Worm (Caenorhabditis elegans) whole organism, L1 larva: ENCODE results near the gene ZK180.7.

Source experiments
- C16A3.4 ChIP-seq: fragments of 150-350 bp; optimal IDR thresholded peaks from 2 replicates; lab custom pipeline; 2014; ENCODE audit warnings: missing biosample characterization, missing genetic modification characterization
- C34B4.2 ChIP-seq: sonication (generic microtip); optimal IDR thresholded peaks from 2 replicates; lab custom pipeline; 2017; ENCODE audit warnings: mild to moderate bottlenecking, missing genetic modification characterization, missing compliant biosample characterization
- F16B12.6 ChIP-seq: fragments of 150-350 bp; optimal IDR thresholded peaks from 2 replicates; lab custom pipeline; 2014; ENCODE audit warnings: missing biosample characterization, missing genetic modification characterization
- Y116A8C.19 ChIP-seq: sonication (generic microtip); optimal IDR thresholded peaks from 2 replicates; lab custom pipeline; 2016; ENCODE audit warnings: missing compliant biosample characterization, missing genetic modification characterization, borderline replicate concordance
- aly-2 ChIP-seq: fragments of 150-350 bp; optimal IDR thresholded peaks from 2 replicates; lab custom pipeline; 2014; ENCODE audit warnings: missing biosample characterization, missing genetic modification characterization
- blmp-1 ChIP-seq: fragments of 150-350 bp; optimal IDR thresholded peaks from 2 replicates; lab custom pipeline; 2014; ENCODE audit warnings: missing biosample characterization, missing genetic modification characterization
- ceh-8 ChIP-seq: fragments of 200-800 bp; sonication (Bioruptor generic); optimal IDR thresholded peaks from 2 replicates; lab custom pipeline; 2018; ENCODE audit warnings: mild to moderate bottlenecking, missing genetic modification characterization, moderate library complexity, missing compliant biosample characterization
- dpl-1 ChIP-seq, 3 experiments: fragments of 150-350 bp in 2 of 3; sonication (generic microtip) in 1 of 3; optimal IDR thresholded peaks; 2 replicates each; lab custom pipeline; 2014 to 2017; ENCODE audit warnings: missing biosample characterization in 3 of 3, missing genetic modification characterization in 3 of 3, missing genetic modification reagents in 3 of 3
- efl-1 ChIP-seq, 4 experiments: fragments of 150-350 bp; optimal IDR thresholded peaks in 3 of 4; peaks in 1 of 4; 1 replicate in 1 of 4; 2 replicates in 3 of 4; lab custom pipeline; 2014; ENCODE audit warnings: missing biosample characterization in 2 of 4, missing genetic modification characterization in 2 of 4, missing genetic modification reagents in 2 of 4
- elt-2 ChIP-seq: sonication (generic microtip); optimal IDR thresholded peaks from 2 replicates; lab custom pipeline; 2016; ENCODE audit warnings: missing genetic modification characterization, mild to moderate bottlenecking, inconsistent platforms, missing compliant biosample characterization, missing genetic modification reagents
- ets-5 ChIP-seq: fragments of 200-800 bp; sonication (Bioruptor generic); IDR thresholded peaks from 2 replicates; pipeline ENCODE4 v1.3.6; 2022; ENCODE audit warnings: missing genetic modification characterization, missing compliant biosample characterization
- fkh-10 ChIP-seq: sonication (generic microtip); optimal IDR thresholded peaks from 2 replicates; lab custom pipeline; 2017; ENCODE audit warnings: missing biosample characterization, missing genetic modification reagents, missing genetic modification characterization
- fkh-8 ChIP-seq: sonication (generic microtip); optimal IDR thresholded peaks from 2 replicates; lab custom pipeline; 2016; ENCODE audit warnings: mild to moderate bottlenecking, missing genetic modification characterization, missing compliant biosample characterization
- fos-1 ChIP-seq: fragments of 150-350 bp; optimal IDR thresholded peaks from 2 replicates; lab custom pipeline; 2014; ENCODE audit warnings: missing biosample characterization, missing genetic modification characterization
- hlh-17 ChIP-seq: fragments of 200-800 bp; sonication (Bioruptor generic); optimal IDR thresholded peaks from 2 replicates; lab custom pipeline; 2018; ENCODE audit warnings: missing genetic modification characterization, mild to moderate bottlenecking, missing compliant biosample characterization, moderate library complexity, borderline replicate concordance
- jun-1 ChIP-seq: fragments of 150-350 bp; optimal IDR thresholded peaks from 2 replicates; lab custom pipeline; 2014; ENCODE audit warnings: missing biosample characterization, missing genetic modification reagents, missing genetic modification characterization
- lin-35 ChIP-seq, 2 experiments: fragments of 150-350 bp; optimal IDR thresholded peaks; 2 replicates each; lab custom pipeline; 2014; ENCODE audit warnings: missing biosample characterization in 2 of 2, missing genetic modification characterization in 2 of 2, missing genetic modification reagents in 2 of 2
- lin-39 ChIP-seq: fragments of 150-350 bp; optimal IDR thresholded peaks from 2 replicates; lab custom pipeline; 2014; ENCODE audit warnings: missing biosample characterization, missing genetic modification reagents, missing genetic modification characterization
- mep-1 ChIP-seq: fragments of 150-350 bp; optimal IDR thresholded peaks from 2 replicates; lab custom pipeline; 2014; ENCODE audit warnings: missing biosample characterization, missing genetic modification characterization
- nhr-11 ChIP-seq: fragments of 150-350 bp; optimal IDR thresholded peaks from 2 replicates; lab custom pipeline; 2014; ENCODE audit warnings: missing biosample characterization, missing genetic modification characterization
- nhr-12 ChIP-seq: sonication (generic microtip); optimal IDR thresholded peaks from 2 replicates; lab custom pipeline; 2017; ENCODE audit warnings: missing biosample characterization, missing genetic modification characterization
- nhr-20 ChIP-seq: sonication (generic microtip); optimal IDR thresholded peaks from 2 replicates; lab custom pipeline; 2016; ENCODE audit warnings: mild to moderate bottlenecking, missing genetic modification characterization, missing compliant biosample characterization
- nhr-237 ChIP-seq: fragments of 150-350 bp; optimal IDR thresholded peaks from 2 replicates; lab custom pipeline; 2014; ENCODE audit warnings: missing biosample characterization, missing genetic modification characterization
- nhr-71 ChIP-seq: sonication (generic microtip); optimal IDR thresholded peaks from 2 replicates; lab custom pipeline; 2016; ENCODE audit warnings: mild to moderate bottlenecking, missing genetic modification characterization, moderate library complexity, missing compliant biosample characterization
- nhr-76 ChIP-seq: sonication (generic microtip); optimal IDR thresholded peaks from 2 replicates; lab custom pipeline; 2017; ENCODE audit warnings: missing biosample characterization, missing genetic modification characterization
- nhr-77 ChIP-seq: fragments of 150-350 bp; optimal IDR thresholded peaks from 2 replicates; lab custom pipeline; 2014; ENCODE audit warnings: missing biosample characterization, missing genetic modification characterization
- pag-3 ChIP-seq: sonication (generic microtip); optimal IDR thresholded peaks from 2 replicates; lab custom pipeline; 2017; ENCODE audit warnings: missing genetic modification characterization, mild to moderate bottlenecking, missing compliant biosample characterization, antibody characterized with exemption, borderline replicate concordance; ENCODE audit not compliant: insufficient read depth
- pax-3 ChIP-seq: fragments of 200-800 bp; sonication (Bioruptor generic); optimal IDR thresholded peaks from 2 replicates; lab custom pipeline; 2018; ENCODE audit warnings: mild to moderate bottlenecking, missing genetic modification characterization, moderate library complexity, missing compliant biosample characterization
- rnt-1 ChIP-seq: sonication (generic microtip); optimal IDR thresholded peaks from 2 replicates; lab custom pipeline; 2016; ENCODE audit warnings: mild to moderate bottlenecking, missing genetic modification characterization, moderate library complexity, missing compliant biosample characterization
- skn-1 ChIP-seq: fragments of 150-350 bp; optimal IDR thresholded peaks from 2 replicates; lab custom pipeline; 2014; ENCODE audit warnings: missing biosample characterization, missing genetic modification characterization
- sox-4 ChIP-seq: sonication (generic microtip); optimal IDR thresholded peaks from 2 replicates; lab custom pipeline; 2016; ENCODE audit warnings: missing genetic modification characterization, missing compliant biosample characterization
- sptf-1 ChIP-seq: fragments of 150-350 bp; optimal IDR thresholded peaks from 2 replicates; lab custom pipeline; 2014; ENCODE audit warnings: missing biosample characterization, missing genetic modification characterization
- sup-37 ChIP-seq: fragments of 200-800 bp; sonication (Bioruptor generic); optimal IDR thresholded peaks from 2 replicates; lab custom pipeline; 2018; ENCODE audit warnings: mild to moderate bottlenecking, missing genetic modification characterization, missing compliant biosample characterization
- swsn-7 ChIP-seq: sonication (generic microtip); optimal IDR thresholded peaks from 2 replicates; lab custom pipeline; 2016; ENCODE audit warnings: missing genetic modification characterization, missing compliant biosample characterization
- unc-130 ChIP-seq: fragments of 150-350 bp; optimal IDR thresholded peaks from 2 replicates; lab custom pipeline; 2017; ENCODE audit warnings: missing biosample characterization, missing genetic modification characterization, inconsistent platforms
- unc-62 ChIP-seq: fragments of 150-350 bp; optimal IDR thresholded peaks from 2 replicates; lab custom pipeline; 2014; ENCODE audit warnings: missing biosample characterization, missing genetic modification reagents, missing genetic modification characterization
- unc-98 ChIP-seq: fragments of 200-800 bp; sonication (Bioruptor generic); IDR thresholded peaks from 2 replicates; pipeline ENCODE4 v1.3.6; 2022; ENCODE audit warnings: missing genetic modification characterization, missing compliant biosample characterization
- vab-15 ChIP-seq: sonication (generic microtip); optimal IDR thresholded peaks from 2 replicates; lab custom pipeline; 2017; ENCODE audit warnings: missing genotype, mild to moderate bottlenecking, missing genetic modification characterization, missing compliant biosample characterization
- xbp-1 ChIP-seq: sonication (generic microtip); optimal IDR thresholded peaks from 2 replicates; lab custom pipeline; 2016; ENCODE audit warnings: missing genetic modification characterization, missing compliant biosample characterization
- zag-1 ChIP-seq: fragments of 150-350 bp; optimal IDR thresholded peaks from 2 replicates; lab custom pipeline; 2014; ENCODE audit warnings: missing biosample characterization, missing genetic modification characterization
- zip-4 ChIP-seq: fragments of 200-800 bp; sonication (Bioruptor generic); optimal IDR thresholded peaks from 2 replicates; lab custom pipeline; 2018; ENCODE audit warnings: mild to moderate bottlenecking, missing genetic modification characterization, moderate library complexity, missing compliant biosample characterization

The ZK180.7 gene

DNA sequence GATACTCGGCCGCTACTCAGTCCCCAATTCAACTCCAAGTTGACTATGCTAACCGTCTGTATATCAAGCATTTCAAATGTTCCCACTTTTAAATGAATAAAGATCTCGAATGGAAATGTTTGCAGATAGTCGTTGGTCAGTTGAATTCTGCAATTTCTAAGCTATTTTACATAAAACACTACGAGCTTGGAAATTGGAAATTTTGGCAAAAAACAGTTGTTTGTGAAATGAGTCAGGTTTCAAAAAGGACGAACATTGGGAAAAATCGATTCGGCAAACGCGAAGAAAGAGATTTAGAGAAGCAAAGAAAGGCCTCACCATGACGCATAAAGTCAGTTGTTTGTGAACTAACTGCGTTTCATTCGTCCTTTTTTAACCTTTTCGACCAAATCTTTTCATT, 43.5 kb upstream of the ZK180.7 start (continued):
- TF ChIP-seq sox-4 = no peak
- peak; percentile 47 for TF ChIP-seq jun-1
- TF ChIP-seq hlh-17 (GFP tag; lab: Kevin White, UChicago) = no peak
- peak; percentile 2 for TF ChIP-seq zip-4 (GFP tag; lab: Kevin White, UChicago)
- TF ChIP-seq C16A3.4 (tag; lab: Kevin White, UChicago) = no peak
- TF ChIP-seq elt-2 (tag; lab: Kevin White, UChicago) = no peak
- TF ChIP-seq nhr-12 (tag; lab: Kevin White, UChicago) = no peak
- no peak for TF ChIP-seq blmp-1 (tag; lab: Kevin White, UChicago)
- TF ChIP-seq C34B4.2 (tag; lab: Kevin White, UChicago) = no peak
- TF ChIP-seq unc-62 (GFP tag; lab: Kevin White, UChicago) = no peak
- peak; percentile 72 for TF ChIP-seq mep-1 (tag; lab: Kevin White, UChicago)
- no peak for TF ChIP-seq unc-98
- TF ChIP-seq aly-2 = peak; percentile 16
- TF ChIP-seq lin-39 (tag; lab: Kevin White, UChicago) = no peak
- TF ChIP-seq nhr-11 (tag; lab: Kevin White, UChicago) = no peak
- TF ChIP-seq F16B12.6 (tag; lab: Kevin White, UChicago) = no peak
- no peak for TF ChIP-seq ets-5 (GFP tag; lab: Robert Waterston, UW)
- TF ChIP-seq nhr-20 (tag; lab: Kevin White, UChicago) = peak; percentile 54
- no peak for TF ChIP-seq zag-1 (tag; lab: Kevin White, UChicago)
- no peak for TF ChIP-seq nhr-76 (tag; lab: Kevin White, UChicago)
- no peak for TF ChIP-seq fkh-10 (GFP tag; lab: Kevin White, UChicago)
- peak; percentile 34 for TF ChIP-seq fos-1
- no peak for TF ChIP-seq nhr-237 (tag; lab: Kevin White, UChicago)
- peak; percentile 21 for TF ChIP-seq xbp-1 (tag; lab: Kevin White, UChicago)
- TF ChIP-seq nhr-77 (tag; lab: Kevin White, UChicago) = peak; percentile 37
- no peak for TF ChIP-seq pax-3
- peak; percentile 13 to 45 (median 30) for TF ChIP-seq dpl-1 (GFP tag; optimal IDR thresholded peaks at IDR 0.05; lab: Kevin White, UChicago)
- no peak for TF ChIP-seq skn-1 (tag; lab: Kevin White, UChicago)
- TF ChIP-seq ceh-8 (GFP tag; lab: Kevin White, UChicago) = no peak
- TF ChIP-seq unc-130 (tag; lab: Kevin White, UChicago) = no peak
- peak; percentile 63 for TF ChIP-seq nhr-71 (tag; lab: Kevin White, UChicago)
- TF ChIP-seq vab-15 (tag; lab: Kevin White, UChicago) = no peak
- TF ChIP-seq pag-3 (tag; lab: Kevin White, UChicago) = no peak
- no peak for TF ChIP-seq sptf-1 (tag; lab: Kevin White, UChicago)
- peak; percentile 46 to 59 for TF ChIP-seq lin-35 (GFP tag; optimal IDR thresholded peaks at IDR 0.05; lab: Kevin White, UChicago)

DNA sequence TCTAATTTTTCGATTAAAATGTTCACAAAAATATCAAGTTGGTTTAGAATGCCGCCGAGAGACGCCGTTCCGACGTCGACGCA, 43.2 kb upstream of the ZK180.7 start, which contains the start of gene chat-1:
Gene chat-1, plus strand, starts transcription at position 48 of the 83 bp plus-strand sequence.
- TF ChIP-seq pax-3 (no peak), fkh-8 (tag; lab: Kevin White, UChicago) (no peak), nhr-20 (tag; lab: Kevin White, UChicago) (no peak), sox-4 (no peak), xbp-1 (tag; lab: Kevin White, UChicago) (no peak)

DNA sequence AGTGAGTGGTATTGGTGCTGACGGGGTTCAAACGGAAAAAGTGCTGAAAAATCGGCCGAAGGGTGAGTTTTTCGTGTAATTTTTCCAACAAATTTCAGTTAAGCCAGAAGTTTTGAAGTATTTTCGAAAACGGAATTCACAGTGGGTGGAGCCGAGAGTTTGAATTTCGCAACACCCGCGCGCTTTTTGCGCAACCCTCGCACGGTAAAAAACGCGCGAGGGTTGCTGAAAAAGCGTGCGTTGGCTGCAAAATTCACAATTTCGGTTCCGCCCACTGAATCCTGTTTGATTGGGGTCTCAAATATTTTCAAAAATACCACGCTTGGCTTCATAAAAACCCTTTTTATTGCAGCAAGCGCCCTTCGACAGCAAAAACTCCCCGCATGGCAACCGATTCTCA, 43.0 kb upstream of the ZK180.7 start:
- TF ChIP-seq swsn-7 (tag; lab: Kevin White, UChicago) = no peak
- no peak for TF ChIP-seq ets-5 (GFP tag; lab: Robert Waterston, UW)
- no peak for TF ChIP-seq unc-130 (tag; lab: Kevin White, UChicago)
- no peak for TF ChIP-seq nhr-71 (tag; lab: Kevin White, UChicago)
- TF ChIP-seq nhr-77 (tag; lab: Kevin White, UChicago) = no peak
- no peak for TF ChIP-seq efl-1 (optimal IDR thresholded peaks at IDR 0.05; lab: Kevin White, UChicago)
- no peak for TF ChIP-seq efl-1 (GFP tag; optimal IDR thresholded peaks at IDR 0.05 in 1 of 2; lab: Kevin White, UChicago)
- TF ChIP-seq Y116A8C.19 (tag; lab: Kevin White, UChicago) = no peak
- TF ChIP-seq unc-62 (GFP tag; lab: Kevin White, UChicago) = no peak
- TF ChIP-seq rnt-1 (tag; lab: Kevin White, UChicago) = no peak
- no peak for TF ChIP-seq sup-37 (GFP tag; lab: Kevin White, UChicago)
